Worm (Caenorhabditis elegans) whole organism, young adult: ENCODE data around the gene wnk-1.

ENCODE experiments used
- K11D2.4 ChIP-seq: fragments of 200-800 bp; sonication (Bioruptor generic); IDR thresholded peaks from 2 replicates; pipeline ENCODE4 v1.3.6; 2022; ENCODE audit warnings: missing genetic modification reagents, missing genetic modification characterization, missing compliant biosample characterization
- ama-1 ChIP-seq, 3 experiments: fragments of 150-350 bp in 1 of 3; sonication (generic microtip) in 2 of 3; optimal IDR thresholded peaks; 2 replicates each; lab custom pipeline; 2014 to 2018; ENCODE audit warnings: missing biosample characterization in 2 of 3, missing genetic modification characterization in 2 of 3, missing genetic modification reagents in 2 of 3
- fkh-3 ChIP-seq: sonication (generic microtip); optimal IDR thresholded peaks from 2 replicates; lab custom pipeline; 2016; ENCODE audit warnings: mild to moderate bottlenecking, missing genetic modification characterization, missing compliant biosample characterization
- nfya-1 ChIP-seq: sonication (generic microtip); optimal IDR thresholded peaks from 2 replicates; lab custom pipeline; 2017; ENCODE audit warnings: antibody characterized with exemption, missing compliant biosample characterization, missing genetic modification characterization, borderline replicate concordance; ENCODE audit not compliant: insufficient read depth
- nhr-179 ChIP-seq: sonication (generic microtip); optimal IDR thresholded peaks from 2 replicates; lab custom pipeline; 2016; ENCODE audit warnings: mild to moderate bottlenecking, missing genetic modification characterization, missing compliant biosample characterization
- snpc-4 ChIP-seq, 5 experiments: fragments of 150-350 bp in 1 of 5; sonication (generic microtip) in 4 of 5; optimal IDR thresholded peaks; 2 replicates each; lab custom pipeline; 2014 to 2018; ENCODE audit warnings: missing genetic modification characterization in 5 of 5, missing biosample characterization in 3 of 5, antibody characterized with exemption in 2 of 5, mild to moderate bottlenecking in 2 of 5, missing compliant biosample characterization in 2 of 5, missing genotype in 2 of 5, moderate library complexity in 2 of 5, missing genetic modification reagents in 1 of 5
- sptf-2 ChIP-seq: fragments of 200-800 bp; sonication (Bioruptor generic); optimal IDR thresholded peaks from 2 replicates; lab custom pipeline; 2018; ENCODE audit warnings: mild to moderate bottlenecking, missing genetic modification characterization, missing compliant biosample characterization
- tlf-1 ChIP-seq: fragments of 200-800 bp; sonication (Bioruptor generic); optimal IDR thresholded peaks from 2 replicates; lab custom pipeline; 2018; ENCODE audit warnings: mild to moderate bottlenecking, missing genetic modification characterization, missing compliant biosample characterization

DNA sequence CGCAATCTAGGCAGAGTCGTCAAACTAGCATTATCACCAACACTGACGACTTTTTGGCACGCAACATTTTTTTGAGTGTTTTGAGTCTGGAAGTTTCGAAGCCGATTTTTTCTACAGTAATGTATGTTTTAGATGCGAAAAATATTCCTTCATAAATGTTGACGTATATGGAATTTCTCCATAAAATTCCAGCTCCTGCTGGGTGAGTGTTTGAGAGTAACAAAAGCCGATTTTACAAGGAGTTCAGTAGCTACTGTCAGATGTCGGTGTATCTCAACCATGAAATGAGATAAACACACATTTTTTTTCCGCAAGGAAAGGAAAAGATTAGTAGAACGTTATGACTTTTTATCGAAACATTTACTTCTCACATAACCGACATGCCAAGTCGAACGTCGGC, 14.9 kb downstream of the wnk-1 start:
- TF ChIP-seq nfya-1 (tag; lab: Kevin White, UChicago) (no peak), fkh-3 (no peak), snpc-4 (GFP tag; optimal IDR thresholded peaks at IDR 0.05; lab: Kevin White, UChicago) (no peak), snpc-4 (tag; optimal IDR thresholded peaks at IDR 0.05; lab: Kevin White, UChicago) (no peak), tlf-1 (GFP tag; lab: Kevin White, UChicago) (no peak), nhr-179 (tag; lab: Kevin White, UChicago) (no peak), sptf-2 (GFP tag; lab: Kevin White, UChicago) (no peak), ama-1 (optimal IDR thresholded peaks at IDR 0.05; lab: Kevin White, UChicago) (no peak), ama-1 (GFP tag; optimal IDR thresholded peaks at IDR 0.05; lab: Kevin White, UChicago) (no peak), K11D2.4 (no peak)
